Fruit fly (Drosophila melanogaster): ENCODE data around the gene CG42780.

Gene CG42780

DNA sequence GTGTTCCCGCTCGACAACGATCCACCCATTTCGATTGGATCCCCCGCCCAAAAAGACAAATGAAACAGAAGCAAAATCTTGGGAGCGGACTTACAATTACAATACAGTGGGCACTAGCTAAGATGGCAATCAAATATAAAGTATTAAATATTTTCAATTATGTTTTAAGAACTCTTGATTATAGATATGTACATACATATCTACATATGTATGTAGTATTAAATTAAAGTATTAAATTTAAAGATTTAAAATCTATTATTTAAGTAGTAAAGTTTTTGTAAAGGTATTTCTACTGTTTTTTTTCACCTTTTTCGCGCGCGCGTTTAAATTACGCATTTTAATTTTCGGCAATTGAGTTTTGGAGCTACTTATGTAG is 2.8 kb upstream of the CG42780 start (continued):
- TF ChIP-seq Doc3 (GFP tag; IDR thresholded peaks at IDR 0.05; ENCODE audit: partially characterized antibody) (no peak), pb (GFP tag; optimal IDR thresholded peaks at IDR 0.05) (no peak), Bgb (GFP tag; IDR thresholded peaks at IDR 0.05; ENCODE audit: partially characterized antibody) (no peak), kay (GFP tag; optimal IDR thresholded peaks at IDR 0.05) (no peak), Sox100B (GFP tag; optimal IDR thresholded peaks at IDR 0.05) (peak; percentile 77), unpg (GFP tag; optimal IDR thresholded peaks at IDR 0.05) (peak; percentile 83), twi (tag; optimal IDR thresholded peaks at IDR 0.05) (peak; percentile 50), ab (GFP tag; optimal IDR thresholded peaks at IDR 0.05) (no peak), CG4328 (GFP tag; optimal IDR thresholded peaks at IDR 0.05) (peak; percentile 56), Dref (GFP tag; IDR thresholded peaks at IDR 0.05) (no peak), Oli (tag; optimal IDR thresholded peaks at IDR 0.05) (peak; percentile 78), zen2 (GFP tag; IDR thresholded peaks at IDR 0.05; ENCODE audit: partially characterized antibody) (no peak), CG14441 (GFP tag; IDR thresholded peaks at IDR 0.05) (peak; percentile 68), lab (GFP tag; optimal IDR thresholded peaks at IDR 0.05) (peak; percentile 83), dpn (GFP tag; optimal IDR thresholded peaks at IDR 0.05) (peak in 1 of 2 experiments; percentile 78), usp (GFP tag; optimal IDR thresholded peaks at IDR 0.05) (no peak), NFAT (GFP tag; IDR thresholded peaks at IDR 0.05) (peak; percentile 49; the same call in 1 of the 2 replicates), chn (GFP tag; optimal IDR thresholded peaks at IDR 0.05) (no peak), CG6813 (GFP tag; optimal IDR thresholded peaks at IDR 0.05) (peak; percentile 69), E2f1 (GFP tag; IDR thresholded peaks at IDR 0.05) (peak; percentile 77), ken (GFP tag; IDR thresholded peaks at IDR 0.05) (peak; percentile 59; the same call in 1 of the 3 replicates), br (optimal IDR thresholded peaks at IDR 0.05) (no peak), danr (GFP tag; IDR thresholded peaks at IDR 0.05) (peak; percentile 47; the same call in 1 of the 2 replicates), chinmo (GFP tag; IDR thresholded peaks at IDR 0.05; ENCODE audit: partially characterized antibody) (no peak), Atf-2 (GFP tag; optimal IDR thresholded peaks at IDR 0.05) (no peak), CG11456 (GFP tag; IDR thresholded peaks at IDR 0.05) (peak; percentile 59; the same call in 1 of the 3 replicates), CG6175 (GFP tag; IDR thresholded peaks at IDR 0.05) (no peak), Stat92E (GFP tag; optimal IDR thresholded peaks at IDR 0.05) (no peak), CG17612 (GFP tag; IDR thresholded peaks at IDR 0.05) (no peak), toy (GFP tag; IDR thresholded peaks at IDR 0.05) (no peak), eyg (GFP tag; optimal IDR thresholded peaks at IDR 0.05) (no peak), klu (GFP tag; IDR thresholded peaks at IDR 0.05) (peak; percentile 56; the same call in 1 of the 2 replicates), CG2678 (tag; optimal IDR thresholded peaks at IDR 0.05) (peak; percentile 90), CG3995 (GFP tag; optimal IDR thresholded peaks at IDR 0.05) (no peak), gem (tag; optimal IDR thresholded peaks at IDR 0.05) (peak; percentile 91), Hsf (GFP tag; optimal IDR thresholded peaks at IDR 0.05) (peak; percentile 2), repo (GFP tag; optimal IDR thresholded peaks at IDR 0.05) (no peak), CG8388 (GFP tag; optimal IDR thresholded peaks at IDR 0.05) (peak; percentile 82), Sry-β (GFP tag; optimal IDR thresholded peaks at IDR 0.05) (no peak), Spps (tag; optimal IDR thresholded peaks at IDR 0.05) (peak; percentile 69), nom (GFP tag; optimal IDR thresholded peaks at IDR 0.05) (peak; percentile 35), NK7.1 (GFP tag; optimal IDR thresholded peaks at IDR 0.05) (no peak), CG9876 (GFP tag; optimal IDR thresholded peaks at IDR 0.05) (no peak), Hand (GFP tag; optimal IDR thresholded peaks at IDR 0.05) (peak; percentile 63), ranshi (GFP tag; IDR thresholded peaks at IDR 0.05) (peak; percentile 72), CG7928 (GFP tag; optimal IDR thresholded peaks at IDR 0.05) (no peak), CG14050 (GFP tag; IDR thresholded peaks at IDR 0.05) (0 out of 3 replicates have a peak, but pooled peaks have one; percentile 21), pros (GFP tag; optimal IDR thresholded peaks at IDR 0.05) (no peak), CG42726 (GFP tag; IDR thresholded peaks at IDR 0.05; ENCODE audit: partially characterized antibody) (no peak), sim (GFP tag; IDR thresholded peaks at IDR 0.05) (peak; percentile 33; the same call in 1 of the 2 replicates), Xrp1 (GFP tag; IDR thresholded peaks at IDR 0.05) (peak; percentile 80)
